Fruit fly (Drosophila melanogaster): ENCODE measurements around the gene CG15202.

The CG15202 gene

DNA sequence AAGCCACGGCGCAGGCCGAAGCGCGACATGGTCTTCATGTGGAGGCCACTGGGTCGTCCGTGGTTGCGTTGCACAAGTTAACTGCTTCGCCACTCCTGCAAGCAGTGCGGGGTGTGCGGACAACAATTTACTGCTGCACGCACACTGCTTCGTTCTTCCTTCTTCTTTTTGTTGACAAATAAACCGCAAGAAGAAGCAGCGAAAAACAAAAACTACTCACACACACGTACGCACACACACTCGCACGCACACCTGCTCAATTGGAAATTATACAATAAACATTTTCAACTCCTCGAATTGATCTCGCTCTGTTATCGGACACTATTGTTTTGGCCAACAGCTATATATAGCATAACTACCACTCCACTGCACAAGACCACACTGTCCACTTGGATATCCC lies 18.8 kb upstream of the CG15202 start:
- TF ChIP-seq CG6765 (GFP tag; optimal IDR thresholded peaks at IDR 0.05): no peak
- TF ChIP-seq CG15479 (GFP tag; optimal IDR thresholded peaks at IDR 0.05): peak; percentile 50
- no peak for TF ChIP-seq CG17612 (GFP tag; IDR thresholded peaks at IDR 0.05)
- TF ChIP-seq tll (GFP tag; optimal IDR thresholded peaks at IDR 0.05): no peak
- TF ChIP-seq CG18011 (GFP tag; optimal IDR thresholded peaks at IDR 0.05): peak; percentile 45
- TF ChIP-seq Dad (GFP tag; optimal IDR thresholded peaks at IDR 0.05): no peak
- no peak for TF ChIP-seq CG8388 (GFP tag; optimal IDR thresholded peaks at IDR 0.05)
- no peak for TF ChIP-seq CG10654 (GFP tag; optimal IDR thresholded peaks at IDR 0.05)
- TF ChIP-seq shn (GFP tag; optimal IDR thresholded peaks at IDR 0.05): no peak
- TF ChIP-seq stc (GFP tag; IDR thresholded peaks at IDR 0.05): no peak
- TF ChIP-seq ewg (GFP tag; optimal IDR thresholded peaks at IDR 0.05): no peak
- TF ChIP-seq cg (GFP tag; optimal IDR thresholded peaks at IDR 0.05): peak; percentile 60
- TF ChIP-seq CG1529 (GFP tag; optimal IDR thresholded peaks at IDR 0.05): no peak
- TF ChIP-seq Pdp1 (GFP tag; optimal IDR thresholded peaks at IDR 0.05): peak in 1 of 2 experiments; percentile 76
- TF ChIP-seq Dfd (GFP tag; optimal IDR thresholded peaks at IDR 0.05): peak in 1 of 2 experiments; percentile 9
- TF ChIP-seq HmgZ (tag; optimal IDR thresholded peaks at IDR 0.05): no peak
- TF ChIP-seq Elba2 (GFP tag; optimal IDR thresholded peaks at IDR 0.05): peak; percentile 90
- TF ChIP-seq insv (GFP tag; optimal IDR thresholded peaks at IDR 0.05): peak in 1 of 2 experiments; percentile 76
- no peak for TF ChIP-seq CG12071 (GFP tag; optimal IDR thresholded peaks at IDR 0.05)
- TF ChIP-seq onecut (GFP tag; IDR thresholded peaks at IDR 0.05): no peak
- no peak for TF ChIP-seq HLH54F (GFP tag; optimal IDR thresholded peaks at IDR 0.05)
- peak; percentile 28 for TF ChIP-seq CG8924 (tag; optimal IDR thresholded peaks at IDR 0.05)
- no peak for TF ChIP-seq zfh1 (GFP tag; IDR thresholded peaks at IDR 0.05)
- 0 out of 4 replicates have a peak, but pooled peaks have one; percentile 6 for TF ChIP-seq chinmo (GFP tag; IDR thresholded peaks at IDR 0.05; ENCODE audit: partially characterized antibody)
- TF ChIP-seq Spps (tag; optimal IDR thresholded peaks at IDR 0.05): no peak
- TF ChIP-seq BEAF-32 (GFP tag; optimal IDR thresholded peaks at IDR 0.05): no peak
- no peak for TF ChIP-seq CG2875 (GFP tag; optimal IDR thresholded peaks at IDR 0.05)
- no peak for TF ChIP-seq CG15696 (tag; optimal IDR thresholded peaks at IDR 0.05)
- TF ChIP-seq unpg (GFP tag; optimal IDR thresholded peaks at IDR 0.05): no peak
- TF ChIP-seq hth (optimal IDR thresholded peaks at IDR 0.05): no peak
- no peak for TF ChIP-seq Dref (GFP tag; IDR thresholded peaks at IDR 0.05)
- peak; percentile 97 for TF ChIP-seq CG31365 (tag; optimal IDR thresholded peaks at IDR 0.05)
- TF ChIP-seq Myb (GFP tag; optimal IDR thresholded peaks at IDR 0.05): no peak
- no peak for TF ChIP-seq tx (GFP tag; optimal IDR thresholded peaks at IDR 0.05)
- TF ChIP-seq bowl (GFP tag; IDR thresholded peaks at IDR 0.05): no peak
- no peak for TF ChIP-seq en (GFP tag; optimal IDR thresholded peaks at IDR 0.05)
- no peak for TF ChIP-seq cwo (GFP tag; optimal IDR thresholded peaks at IDR 0.05)
- no peak for TF ChIP-seq bbx (GFP tag; IDR thresholded peaks at IDR 0.05; ENCODE audit: partially characterized antibody)
- TF ChIP-seq Med (GFP tag): peak; percentile 42
- TF ChIP-seq btn (GFP tag; optimal IDR thresholded peaks at IDR 0.05): no peak

DNA sequence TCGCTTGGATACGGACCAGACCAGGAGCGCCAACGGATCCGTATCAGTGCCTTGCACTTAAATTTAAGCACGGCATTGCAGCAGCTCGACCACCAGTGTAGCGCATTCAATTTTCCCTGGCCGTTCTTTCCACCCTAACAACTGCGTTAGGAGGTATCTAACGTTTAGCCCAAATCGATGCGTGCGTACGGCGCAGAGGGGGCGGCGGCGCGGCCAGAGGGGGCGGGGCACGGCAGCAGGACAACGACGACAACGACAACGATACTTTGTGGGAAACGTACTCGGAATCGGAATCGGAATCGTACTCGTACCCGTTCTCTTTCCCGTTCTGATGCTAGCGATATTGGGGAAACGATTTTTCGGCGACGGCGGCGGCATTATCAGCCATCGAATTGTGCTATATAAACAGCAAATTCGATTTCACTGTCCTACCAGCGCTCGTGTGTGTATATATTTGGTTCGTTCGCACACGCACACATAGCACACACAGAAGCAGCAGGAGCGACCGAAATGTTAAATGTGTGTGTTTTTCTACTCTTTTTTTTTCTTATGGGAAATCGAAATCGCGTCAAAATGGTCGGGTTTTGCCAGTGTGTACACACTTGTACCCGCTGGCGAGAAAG lies 18.1 kb upstream of the CG15202 start, which contains the start of gene CG11122:
CG11122 (minus strand) TSS at position 601 of the 623 bp plus-strand sequence.
- TF ChIP-seq Hey (tag; optimal IDR thresholded peaks at IDR 0.05) (no peak), lov (optimal IDR thresholded peaks at IDR 0.05) (no peak), lov (GFP tag; IDR thresholded peaks at IDR 0.05) (no peak), H2.0 (GFP tag; IDR thresholded peaks at IDR 0.05) (no peak), Adf1 (GFP tag; IDR thresholded peaks at IDR 0.05) (peak; percentile 10; the same call in 1 of the 2 replicates), Elba2 (GFP tag; optimal IDR thresholded peaks at IDR 0.05) (peak; percentile 84), Blimp-1 (GFP tag; optimal IDR thresholded peaks at IDR 0.05) (no peak), MESR4 (GFP tag; optimal IDR thresholded peaks at IDR 0.05) (peak; percentile 49), Bgb (GFP tag; IDR thresholded peaks at IDR 0.05; ENCODE audit: partially characterized antibody) (peak; percentile 74), CHES-1-like (GFP tag; optimal IDR thresholded peaks at IDR 0.05) (no peak), onecut (GFP tag; IDR thresholded peaks at IDR 0.05) (peak; percentile 87), cg (GFP tag; optimal IDR thresholded peaks at IDR 0.05) (peak; percentile 66), bbx (GFP tag; IDR thresholded peaks at IDR 0.05; ENCODE audit: partially characterized antibody) (peak; percentile 25), bcd (GFP tag; optimal IDR thresholded peaks at IDR 0.05) (no peak), CG10321 (GFP tag; IDR thresholded peaks at IDR 0.05) (peak; percentile 39; the same call in 1 of the 2 replicates)

Data from whole organism, embryonic.